Fruit fly (Drosophila melanogaster) whole organism, adult: ENCODE measurements around the gene AP-1mu.

ENCODE experiments used
- CG11617 ChIP-seq: fragments of 200-800 bp; sonication (Bioruptor generic); optimal IDR thresholded peaks from 2 replicates; lab custom pipeline; 2017; ENCODE audit warnings: mild to moderate bottlenecking, missing biosample characterization, missing genetic modification reagents, missing genetic modification characterization
- CG12768 ChIP-seq: fragments of 200-800 bp; sonication (Bioruptor generic); optimal IDR thresholded peaks from 2 replicates; lab custom pipeline; 2017; ENCODE audit warnings: missing biosample characterization, missing genetic modification characterization, mild to moderate bottlenecking, moderate library complexity, missing genetic modification reagents
- CG14711 ChIP-seq: fragments of 200-800 bp; sonication (Bioruptor generic); optimal IDR thresholded peaks from 2 replicates; lab custom pipeline; 2018; ENCODE audit warnings: missing biosample characterization, mild to moderate bottlenecking, missing genetic modification characterization, moderate library complexity
- CG1620 ChIP-seq: fragments of 200-800 bp; sonication (Bioruptor generic); optimal IDR thresholded peaks from 2 replicates; lab custom pipeline; 2016; ENCODE audit warnings: missing biosample characterization, missing genetic modification characterization
- CG33017 ChIP-seq: fragments of 200-800 bp; sonication (Bioruptor generic); optimal IDR thresholded peaks from 2 replicates; lab custom pipeline; 2018; ENCODE audit warnings: missing biosample characterization, mild to moderate bottlenecking, missing genetic modification characterization, moderate library complexity
- CG5204 ChIP-seq: fragments of 200-800 bp; sonication (Bioruptor generic); optimal IDR thresholded peaks from 2 replicates; lab custom pipeline; 2016; ENCODE audit warnings: missing biosample characterization, missing genetic modification characterization
- CG7045 ChIP-seq: fragments of 200-800 bp; sonication (Bioruptor generic); optimal IDR thresholded peaks from 2 replicates; lab custom pipeline; 2017; ENCODE audit warnings: missing biosample characterization, mild to moderate bottlenecking, missing genetic modification characterization
- CG7101 ChIP-seq: fragments of 200-800 bp; sonication (Bioruptor generic); optimal IDR thresholded peaks from 2 replicates; lab custom pipeline; 2018; ENCODE audit warnings: missing biosample characterization, mild to moderate bottlenecking, missing genetic modification characterization, moderate library complexity
- Clk ChIP-seq: fragments of 200-800 bp; sonication (Bioruptor generic); optimal IDR thresholded peaks from 2 replicates; lab custom pipeline; 2017; ENCODE audit warnings: missing biosample characterization, missing genetic modification characterization
- Crg-1 ChIP-seq: fragments of 200-800 bp; sonication (Bioruptor generic); optimal IDR thresholded peaks from 2 replicates; lab custom pipeline; 2016; ENCODE audit warnings: missing biosample characterization, missing genetic modification characterization
- Hr96 ChIP-seq: fragments of 200-800 bp; sonication (Bioruptor generic); optimal IDR thresholded peaks from 2 replicates; lab custom pipeline; 2016; ENCODE audit warnings: missing biosample characterization, missing genetic modification characterization
- Mnt ChIP-seq: fragments of 200-800 bp; sonication (Bioruptor generic); optimal IDR thresholded peaks from 2 replicates; lab custom pipeline; 2016; ENCODE audit warnings: missing biosample characterization, mild to moderate bottlenecking, missing genetic modification characterization
- bab1 ChIP-seq: fragments of 200-800 bp; sonication (Bioruptor generic); optimal IDR thresholded peaks from 3 replicates; lab custom pipeline; 2019; ENCODE audit warnings: missing biosample characterization, mild to moderate bottlenecking, missing genetic modification characterization, moderate library complexity
- cic ChIP-seq: fragments of 200-800 bp; sonication (Bioruptor generic); optimal IDR thresholded peaks from 2 replicates; lab custom pipeline; 2017; ENCODE audit warnings: missing biosample characterization, mild to moderate bottlenecking, missing genetic modification characterization, moderate library complexity
- cnc ChIP-seq, 2 experiments: fragments of >200 bp; optimal IDR thresholded peaks; 2 replicates each; lab custom pipeline; 2017
- kay ChIP-seq: fragments of 200-800 bp; sonication (Bioruptor generic); peaks from one replicate; lab custom pipeline; 2016; ENCODE audit warnings: missing biosample characterization, missing genetic modification characterization, borderline replicate concordance
- ovo ChIP-seq: fragments of 200-800 bp; sonication (Bioruptor generic); optimal IDR thresholded peaks from 2 replicates; lab custom pipeline; 2016; ENCODE audit warnings: missing biosample characterization, missing genetic modification characterization
- pad ChIP-seq: fragments of 200-800 bp; sonication (Bioruptor generic); optimal IDR thresholded peaks from 3 replicates; lab custom pipeline; 2017; ENCODE audit warnings: missing biosample characterization, missing genetic modification characterization, mild to moderate bottlenecking, moderate library complexity, missing genetic modification reagents
- tj ChIP-seq: fragments of 200-800 bp; sonication (Bioruptor generic); optimal IDR thresholded peaks from 3 replicates; lab custom pipeline; 2017; ENCODE audit warnings: missing biosample characterization, mild to moderate bottlenecking, missing genetic modification characterization, moderate library complexity
- toe ChIP-seq: fragments of 200-800 bp; sonication (Bioruptor generic); optimal IDR thresholded peaks from 2 replicates; lab custom pipeline; 2016; ENCODE audit warnings: missing biosample characterization, missing genetic modification characterization

The AP-1mu gene

dm6 chr3R:9601949-9602348 is 42.6 kb upstream of the AP-1mu start:
- TF ChIP-seq kay (peak; percentile 12), ovo (GFP tag; lab: Kevin White, UChicago) (peak; percentile 15), tj (GFP tag; lab: Kevin White, UChicago) (peak; percentile 33), pad (no peak), cnc (optimal IDR thresholded peaks at IDR 0.05; lab: Kevin White, UChicago) (no peak), CG12768 (peak; percentile 10), cic (GFP tag; lab: Kevin White, UChicago) (peak; percentile 36)

dm6 chr3R:9600558-9600959 is 41.2 kb upstream of the AP-1mu start:
- no peak for TF ChIP-seq cnc (optimal IDR thresholded peaks at IDR 0.05; lab: Kevin White, UChicago)
- TF ChIP-seq CG14711 (tag; lab: Kevin White, UChicago): peak; percentile 44
- peak; percentile 58 for TF ChIP-seq Clk (GFP tag; lab: Kevin White, UChicago)
- TF ChIP-seq Mnt (GFP tag; lab: Kevin White, UChicago): peak; percentile 44
- peak; percentile 77 for TF ChIP-seq CG7101 (tag; lab: Kevin White, UChicago)
- TF ChIP-seq Crg-1 (GFP tag; lab: Kevin White, UChicago): peak; percentile 60
- peak; percentile 37 for TF ChIP-seq bab1 (GFP tag; lab: Kevin White, UChicago)
- peak; percentile 82 for TF ChIP-seq CG11617 (GFP tag; lab: Kevin White, UChicago)
- TF ChIP-seq toe (GFP tag; lab: Kevin White, UChicago): peak; percentile 49
- TF ChIP-seq ovo (GFP tag; lab: Kevin White, UChicago): peak; percentile 54
- TF ChIP-seq CG7045 (GFP tag; lab: Kevin White, UChicago): peak; percentile 90
- TF ChIP-seq tj (GFP tag; lab: Kevin White, UChicago): peak; percentile 40
- TF ChIP-seq CG1620 (GFP tag; lab: Kevin White, UChicago): peak; percentile 6
- peak; percentile 81 for TF ChIP-seq kay
- peak; percentile 90 for TF ChIP-seq cic (GFP tag; lab: Kevin White, UChicago)
- peak; percentile 56 for TF ChIP-seq pad
- TF ChIP-seq CG12768: peak; percentile 83
- no peak for TF ChIP-seq CG5204 (GFP tag; lab: Kevin White, UChicago)
- TF ChIP-seq CG33017 (tag; lab: Kevin White, UChicago): peak; percentile 82
- TF ChIP-seq Hr96: no peak

dm6 chr3R:9598099-9598498 is 38.8 kb upstream of the AP-1mu start:
- TF ChIP-seq ovo (GFP tag; lab: Kevin White, UChicago) (no peak), bab1 (GFP tag; lab: Kevin White, UChicago) (no peak), CG7045 (GFP tag; lab: Kevin White, UChicago) (no peak), CG5204 (GFP tag; lab: Kevin White, UChicago) (no peak), CG7101 (tag; lab: Kevin White, UChicago) (no peak), Crg-1 (GFP tag; lab: Kevin White, UChicago) (no peak), cnc (optimal IDR thresholded peaks at IDR 0.05; lab: Kevin White, UChicago) (no peak), CG12768 (no peak), CG33017 (tag; lab: Kevin White, UChicago) (no peak), CG11617 (GFP tag; lab: Kevin White, UChicago) (no peak), Clk (GFP tag; lab: Kevin White, UChicago) (no peak), toe (GFP tag; lab: Kevin White, UChicago) (no peak), pad (no peak), CG14711 (tag; lab: Kevin White, UChicago) (no peak), kay (no peak), tj (GFP tag; lab: Kevin White, UChicago) (no peak), CG1620 (GFP tag; lab: Kevin White, UChicago) (no peak), Mnt (GFP tag; lab: Kevin White, UChicago) (no peak)

DNA sequence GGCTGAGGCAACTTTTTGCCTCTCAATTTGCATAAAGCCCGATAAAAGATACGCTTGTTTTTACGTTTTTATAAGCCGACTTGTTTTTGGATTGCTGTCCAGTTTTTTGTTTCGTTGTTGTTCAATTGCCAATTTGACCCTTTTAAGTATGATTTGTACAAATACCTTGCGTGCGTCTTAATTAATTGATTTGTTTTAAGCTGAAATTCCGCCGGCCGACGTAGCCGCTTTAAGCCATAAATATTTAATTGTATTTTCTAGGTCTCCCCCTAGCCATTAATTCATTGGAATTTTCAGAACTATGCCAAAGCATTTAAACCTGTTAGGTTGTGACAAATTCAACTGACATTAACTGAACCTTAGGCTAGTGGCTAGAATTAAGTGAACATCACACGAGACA is 37.3 kb upstream of the AP-1mu start:
- TF ChIP-seq Hr96 (no peak), CG11617 (GFP tag; lab: Kevin White, UChicago) (no peak), CG7101 (tag; lab: Kevin White, UChicago) (no peak), bab1 (GFP tag; lab: Kevin White, UChicago) (no peak), CG5204 (GFP tag; lab: Kevin White, UChicago) (no peak), Mnt (GFP tag; lab: Kevin White, UChicago) (no peak), CG12768 (no peak), kay (no peak), ovo (GFP tag; lab: Kevin White, UChicago) (no peak), cic (GFP tag; lab: Kevin White, UChicago) (no peak)

DNA sequence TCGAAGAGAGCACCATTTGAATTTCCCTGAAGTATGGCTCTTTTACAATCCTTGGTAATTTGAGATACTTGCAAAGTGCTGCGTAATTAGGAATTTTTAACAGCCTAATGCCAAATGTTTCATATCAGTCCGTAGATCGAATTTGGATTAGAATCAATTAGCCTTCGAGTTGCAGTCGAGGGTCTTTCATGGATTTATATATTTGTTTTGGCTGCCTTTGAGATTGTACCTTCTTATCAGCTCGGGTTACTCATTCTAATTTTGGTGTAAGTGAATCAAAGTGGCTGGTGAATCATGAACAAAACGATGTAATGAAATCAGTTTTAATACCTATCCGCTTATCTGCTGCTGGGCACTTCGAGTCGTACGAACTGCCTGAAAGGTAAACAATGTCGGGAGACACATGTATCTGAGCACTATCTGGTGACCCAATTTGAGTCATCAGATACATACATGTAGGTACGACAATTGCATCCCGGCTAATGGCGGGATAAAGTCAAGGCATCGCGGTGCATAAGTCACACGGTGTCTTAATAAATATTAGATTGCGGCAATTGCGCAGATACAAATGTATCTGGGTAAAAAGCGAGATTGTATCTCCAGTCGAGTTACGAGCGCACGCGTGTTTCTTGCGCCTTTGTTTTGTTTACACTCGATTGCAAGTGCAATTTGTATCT is 36.5 kb upstream of the AP-1mu start:
- TF ChIP-seq Hr96 (no peak), bab1 (GFP tag; lab: Kevin White, UChicago) (no peak), cnc (optimal IDR thresholded peaks at IDR 0.05; lab: Kevin White, UChicago) (no peak), CG1620 (GFP tag; lab: Kevin White, UChicago) (no peak)

DNA sequence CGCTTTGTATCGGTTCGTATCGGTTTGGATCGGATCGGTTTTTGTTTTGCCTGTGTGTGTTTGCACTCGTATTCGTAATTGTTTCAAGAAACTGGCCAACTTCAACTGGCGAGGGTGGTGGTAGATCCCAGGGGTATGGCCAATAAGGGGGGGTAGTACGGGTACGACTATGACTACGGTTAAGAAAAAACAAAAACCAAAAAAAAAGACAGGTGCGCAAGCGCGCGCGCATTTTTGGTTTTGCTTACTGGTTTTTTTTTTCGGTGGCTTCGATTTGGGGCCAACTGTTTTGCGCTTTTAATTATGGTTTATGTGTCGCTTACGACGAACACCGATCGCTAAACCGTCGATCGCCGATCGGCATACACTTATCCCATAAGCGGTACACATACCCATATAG is 35.5 kb upstream of the AP-1mu start:
- TF ChIP-seq cnc (optimal IDR thresholded peaks at IDR 0.05; lab: Kevin White, UChicago) (no peak), tj (GFP tag; lab: Kevin White, UChicago) (peak; percentile 4)

DNA sequence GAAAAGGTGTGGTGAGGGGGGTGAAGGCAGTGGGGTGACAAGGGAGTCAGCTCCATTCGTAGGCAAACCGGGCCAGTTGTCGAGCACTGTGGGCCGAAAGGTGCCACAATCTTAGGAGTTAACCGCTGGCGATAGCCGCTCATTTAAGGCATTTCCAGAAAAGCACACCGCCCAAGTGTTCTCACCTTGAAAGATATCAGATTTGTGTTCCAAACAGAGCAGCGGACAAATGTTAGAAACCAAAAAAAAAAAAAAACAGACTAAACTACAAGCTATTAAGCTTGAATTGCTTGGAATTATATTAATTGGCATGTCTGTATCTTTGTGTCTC is 34.9 kb upstream of the AP-1mu start:
- TF ChIP-seq CG14711 (tag; lab: Kevin White, UChicago) (no peak), Hr96 (no peak), CG12768 (no peak)
